Fruit fly (Drosophila melanogaster) whole organism, prepupa: ENCODE data around the gene alpha-Man-Ia.

Experiments used
- Blimp-1 ChIP-seq: fragments of 200-800 bp; sonication (Bioruptor generic); optimal IDR thresholded peaks from 3 replicates; lab custom pipeline; 2017; ENCODE audit warnings: missing biosample characterization, missing genetic modification characterization, mild to moderate bottlenecking, moderate library complexity, missing genetic modification reagents
- CG10669 ChIP-seq: fragments of 200-800 bp; sonication (Bioruptor generic); optimal IDR thresholded peaks from 3 replicates; lab custom pipeline; 2018; ENCODE audit warnings: missing biosample characterization, mild to moderate bottlenecking, missing genetic modification characterization, moderate library complexity
- CG11294 ChIP-seq: fragments of 200-800 bp; sonication (Bioruptor generic); IDR thresholded peaks from 2 replicates; pipeline ENCODE4 v1.3.6; 2022; ENCODE audit warnings: missing biosample characterization, missing genetic modification characterization
- CG11762 ChIP-seq: fragments of 200-800 bp; sonication (Bioruptor generic); optimal IDR thresholded peaks from 3 replicates; lab custom pipeline; 2016; ENCODE audit warnings: missing biosample characterization, missing genetic modification characterization; ENCODE audit not compliant: insufficient read depth
- CG11902 ChIP-seq: fragments of 200-800 bp; sonication (Bioruptor generic); optimal IDR thresholded peaks from 3 replicates; lab custom pipeline; 2016; ENCODE audit warnings: missing biosample characterization, missing genetic modification characterization
- CG15336 ChIP-seq: fragments of 200-800 bp; sonication (Bioruptor generic); IDR thresholded peaks from 2 replicates; pipeline ENCODE4 v1.3.6; 2022; ENCODE audit warnings: missing biosample characterization, missing genetic modification characterization
- CG1621 ChIP-seq: fragments of 200-800 bp; sonication (Bioruptor generic); optimal IDR thresholded peaks from 3 replicates; lab custom pipeline; 2018; ENCODE audit warnings: missing biosample characterization, mild to moderate bottlenecking, missing genetic modification characterization
- CG16779 ChIP-seq: fragments of 200-800 bp; sonication (Bioruptor generic); optimal IDR thresholded peaks from 3 replicates; lab custom pipeline; 2017; ENCODE audit warnings: missing biosample characterization, mild to moderate bottlenecking, missing genetic modification characterization
- CG3032 ChIP-seq: fragments of 200-800 bp; optimal IDR thresholded peaks from 2 replicates; lab custom pipeline; 2019; ENCODE audit warnings: missing biosample characterization, mild to moderate bottlenecking, missing genetic modification characterization, moderate library complexity
- CG32006 ChIP-seq: fragments of 200-800 bp; sonication (Bioruptor generic); optimal IDR thresholded peaks from 3 replicates; lab custom pipeline; 2017; ENCODE audit warnings: missing biosample characterization, mild to moderate bottlenecking, missing genetic modification characterization
- CG34406 ChIP-seq: fragments of 200-800 bp; sonication (Bioruptor generic); optimal IDR thresholded peaks from 3 replicates; lab custom pipeline; 2016; ENCODE audit warnings: missing biosample characterization, missing genetic modification characterization
- CG3919 ChIP-seq: fragments of 200-800 bp; sonication (Bioruptor generic); optimal IDR thresholded peaks from 3 replicates; lab custom pipeline; 2016; ENCODE audit warnings: missing biosample characterization, missing genetic modification characterization
- CG4318 ChIP-seq: fragments of 200-800 bp; sonication (Bioruptor generic); optimal IDR thresholded peaks from 3 replicates; lab custom pipeline; 2017; ENCODE audit warnings: missing biosample characterization, mild to moderate bottlenecking, missing genetic modification characterization
- CG6163 ChIP-seq: fragments of 200-800 bp; sonication (Bioruptor generic); IDR thresholded peaks from 3 replicates; pipeline ENCODE4 v1.3.6; 2022; ENCODE audit warnings: missing biosample characterization, missing genetic modification characterization
- CG6276 ChIP-seq: fragments of 200-800 bp; sonication (Bioruptor generic); optimal IDR thresholded peaks from 2 replicates; lab custom pipeline; 2017; ENCODE audit warnings: missing biosample characterization, mild to moderate bottlenecking, missing genetic modification characterization
- CG6808 ChIP-seq: fragments of 200-800 bp; sonication (Bioruptor generic); optimal IDR thresholded peaks from 3 replicates; lab custom pipeline; 2017; ENCODE audit warnings: missing biosample characterization, missing genetic modification characterization, mild to moderate bottlenecking, moderate library complexity, missing genetic modification reagents
- CG6854 ChIP-seq: fragments of 200-800 bp; sonication (Bioruptor generic); optimal IDR thresholded peaks from 2 replicates; lab custom pipeline; 2017; ENCODE audit warnings: missing biosample characterization, mild to moderate bottlenecking, missing genetic modification characterization
- CG7368 ChIP-seq: fragments of 200-800 bp; sonication (Bioruptor generic); optimal IDR thresholded peaks from 3 replicates; lab custom pipeline; 2016; ENCODE audit warnings: missing biosample characterization, missing genetic modification characterization
- CG8319 ChIP-seq: fragments of 200-800 bp; sonication (Bioruptor generic); optimal IDR thresholded peaks from 3 replicates; lab custom pipeline; 2016; ENCODE audit warnings: missing biosample characterization, missing genetic modification characterization
- CG8632 ChIP-seq: fragments of 200-800 bp; sonication (Bioruptor generic); optimal IDR thresholded peaks from 3 replicates; lab custom pipeline; 2016; ENCODE audit warnings: missing biosample characterization, missing genetic modification characterization
- CG9139 ChIP-seq: fragments of 200-800 bp; sonication (Bioruptor generic); optimal IDR thresholded peaks from 3 replicates; lab custom pipeline; 2017; ENCODE audit warnings: missing biosample characterization, mild to moderate bottlenecking, missing genetic modification characterization
- Eip75B ChIP-seq: fragments of 200-800 bp; sonication (Bioruptor generic); optimal IDR thresholded peaks from 3 replicates; lab custom pipeline; 2016; ENCODE audit warnings: missing biosample characterization, missing genetic modification characterization
- Eip78C ChIP-seq: fragments of 200-800 bp; sonication (Bioruptor generic); peaks from one replicate; lab custom pipeline; 2016; ENCODE audit warnings: missing biosample characterization, missing genetic modification characterization
- Eip93F ChIP-seq: fragments of 200-800 bp; sonication (Bioruptor generic); optimal IDR thresholded peaks from 2 replicates; lab custom pipeline; 2016; ENCODE audit warnings: missing biosample characterization, mild to moderate bottlenecking, missing genetic modification characterization
- Ets21C ChIP-seq: fragments of 200-800 bp; sonication (Bioruptor generic); optimal IDR thresholded peaks from 3 replicates; lab custom pipeline; 2016; ENCODE audit warnings: missing biosample characterization, missing genetic modification characterization
- Gug ChIP-seq: fragments of 200-800 bp; sonication (Bioruptor generic); IDR thresholded peaks from 2 replicates; pipeline ENCODE4 v1.3.6; 2022; ENCODE audit warnings: missing biosample characterization, missing genetic modification characterization
- Hr38 ChIP-seq: sonication (Bioruptor generic); optimal IDR thresholded peaks from 2 replicates; lab custom pipeline; 2016; ENCODE audit warnings: missing biosample characterization, missing genetic modification characterization
- Hr39 ChIP-seq: fragments of 200-800 bp; sonication (Bioruptor generic); optimal IDR thresholded peaks from 2 replicates; lab custom pipeline; 2016; ENCODE audit warnings: missing biosample characterization, missing genetic modification characterization
- Hr4 ChIP-seq: fragments of 200-800 bp; sonication (Bioruptor generic); optimal IDR thresholded peaks from 3 replicates; lab custom pipeline; 2016; ENCODE audit warnings: missing biosample characterization, missing genetic modification characterization
- Lpt ChIP-seq: fragments of 200-800 bp; sonication (Bioruptor generic); optimal IDR thresholded peaks from 3 replicates; lab custom pipeline; 2016; ENCODE audit warnings: missing biosample characterization, missing genetic modification characterization
- Met ChIP-seq: fragments of 200-800 bp; sonication (Bioruptor generic); optimal IDR thresholded peaks from 3 replicates; lab custom pipeline; 2016; ENCODE audit warnings: missing biosample characterization, missing genetic modification characterization
- OdsH ChIP-seq: fragments of 200-800 bp; sonication (Bioruptor generic); optimal IDR thresholded peaks from 3 replicates; lab custom pipeline; 2016; ENCODE audit warnings: missing biosample characterization, missing genetic modification characterization
- Smox ChIP-seq: fragments of 200-800 bp; sonication (Bioruptor generic); optimal IDR thresholded peaks from 3 replicates; lab custom pipeline; 2016; ENCODE audit warnings: missing biosample characterization, missing genetic modification characterization
- Sox102F ChIP-seq: fragments of 200-800 bp; sonication (Bioruptor generic); optimal IDR thresholded peaks from 2 replicates; lab custom pipeline; 2016; ENCODE audit warnings: missing biosample characterization, mild to moderate bottlenecking, missing genetic modification characterization
- Sox14 ChIP-seq: fragments of 200-800 bp; sonication (Bioruptor generic); optimal IDR thresholded peaks from 3 replicates; lab custom pipeline; 2016; ENCODE audit warnings: missing biosample characterization, missing genetic modification characterization
- achi ChIP-seq: fragments of 200-800 bp; sonication (Bioruptor generic); optimal IDR thresholded peaks from 3 replicates; lab custom pipeline; 2016; ENCODE audit warnings: missing biosample characterization, missing genetic modification characterization
- acj6 ChIP-seq: fragments of 200-800 bp; sonication (Bioruptor generic); optimal IDR thresholded peaks from 3 replicates; lab custom pipeline; 2016; ENCODE audit warnings: missing biosample characterization, missing genetic modification characterization
- cyc ChIP-seq: fragments of 200-800 bp; sonication (Bioruptor generic); optimal IDR thresholded peaks from 3 replicates; lab custom pipeline; 2016; ENCODE audit warnings: missing biosample characterization, missing genetic modification characterization
- dac ChIP-seq: fragments of 200-800 bp; sonication (Bioruptor generic); optimal IDR thresholded peaks from 2 replicates; lab custom pipeline; 2017; ENCODE audit warnings: missing biosample characterization, mild to moderate bottlenecking, missing genetic modification characterization
- eg ChIP-seq: fragments of 200-800 bp; sonication (Bioruptor generic); IDR thresholded peaks from 3 replicates; pipeline ENCODE4 v1.3.6; 2022; ENCODE audit warnings: missing biosample characterization, missing genetic modification characterization
- esn ChIP-seq: fragments of 200-800 bp; sonication (Bioruptor generic); optimal IDR thresholded peaks from 2 replicates; lab custom pipeline; 2016; ENCODE audit warnings: missing biosample characterization, mild to moderate bottlenecking, missing genetic modification characterization, moderate library complexity
- fd59A ChIP-seq: fragments of 200-800 bp; sonication (Bioruptor generic); optimal IDR thresholded peaks from 2 replicates; lab custom pipeline; 2017; ENCODE audit warnings: missing biosample characterization, mild to moderate bottlenecking, missing genetic modification characterization, missing genetic modification reagents
- fd85E ChIP-seq: fragments of 200-800 bp; sonication (Bioruptor generic); optimal IDR thresholded peaks from 3 replicates; lab custom pipeline; 2016; ENCODE audit warnings: missing biosample characterization, missing genetic modification characterization
- lz ChIP-seq: fragments of 200-800 bp; sonication (Bioruptor generic); optimal IDR thresholded peaks from 3 replicates; lab custom pipeline; 2016; ENCODE audit warnings: missing biosample characterization, missing genetic modification characterization
- net ChIP-seq: fragments of 200-800 bp; sonication (Bioruptor generic); optimal IDR thresholded peaks from 3 replicates; lab custom pipeline; 2016; ENCODE audit warnings: missing biosample characterization, missing genetic modification characterization
- pdm3 ChIP-seq: fragments of 200-800 bp; sonication (Bioruptor generic); optimal IDR thresholded peaks from 3 replicates; lab custom pipeline; 2016; ENCODE audit warnings: missing biosample characterization, missing genetic modification characterization
- salr ChIP-seq, 2 experiments: fragments of 200-800 bp; sonication (Bioruptor generic); optimal IDR thresholded peaks; 3 replicates each; lab custom pipeline; 2016 to 2018; ENCODE audit warnings: missing biosample characterization in 2 of 2, missing genetic modification characterization in 2 of 2, mild to moderate bottlenecking in 1 of 2
- spab ChIP-seq: fragments of 200-800 bp; sonication (Bioruptor generic); optimal IDR thresholded peaks from 2 replicates; lab custom pipeline; 2017; ENCODE audit warnings: missing biosample characterization, mild to moderate bottlenecking, missing genetic modification characterization, missing genetic modification reagents
- ss ChIP-seq, 2 experiments: fragments of 200-800 bp; sonication (Bioruptor generic); optimal IDR thresholded peaks; 2 replicates in 1 of 2; 3 replicates in 1 of 2; lab custom pipeline; 2017 to 2018; ENCODE audit warnings: mild to moderate bottlenecking in 2 of 2, missing biosample characterization in 2 of 2, missing genetic modification characterization in 2 of 2, moderate library complexity in 1 of 2
- svp ChIP-seq: fragments of 200-800 bp; sonication (Bioruptor generic); peaks from one replicate; lab custom pipeline; 2016; ENCODE audit warnings: missing biosample characterization, missing genetic modification characterization
- vri ChIP-seq: fragments of 200-800 bp; sonication (Bioruptor generic); optimal IDR thresholded peaks from 3 replicates; lab custom pipeline; 2016; ENCODE audit warnings: missing biosample characterization, mild to moderate bottlenecking, missing genetic modification characterization

The alpha-Man-Ia gene

dm6 chrX:10325567-10326345, at the start of gene alpha-Man-Ia:
alpha-Man-Ia (minus strand) TSS chrX:10325958.
- peak; percentile 17 for TF ChIP-seq achi (GFP tag; lab: Kevin White, UChicago)
- TF ChIP-seq Hr38: no peak
- no peak for TF ChIP-seq CG11294 (GFP tag; lab: Robert Waterston, UW)
- TF ChIP-seq CG15336 (GFP tag; lab: Robert Waterston, UW): no peak; the same call in 1 of the 2 replicates
- TF ChIP-seq svp (GFP tag; lab: Kevin White, UChicago): peak; percentile 49
- TF ChIP-seq CG7368 (GFP tag; lab: Kevin White, UChicago): no peak
- TF ChIP-seq CG6276 (GFP tag; lab: Kevin White, UChicago): no peak
- TF ChIP-seq Lpt (GFP tag; lab: Kevin White, UChicago): no peak
- no peak for TF ChIP-seq Gug (GFP tag; lab: Robert Waterston, UW)
- TF ChIP-seq OdsH (GFP tag; lab: Kevin White, UChicago): peak; percentile 7
- no peak for TF ChIP-seq CG10669 (GFP tag; lab: Kevin White, UChicago)
- no peak for TF ChIP-seq esn (GFP tag; lab: Kevin White, UChicago)
- no peak for TF ChIP-seq fd85E (GFP tag; lab: Kevin White, UChicago)
- no peak for TF ChIP-seq vri (GFP tag; lab: Kevin White, UChicago)
- TF ChIP-seq cyc (GFP tag; lab: Kevin White, UChicago): peak; percentile 25
- peak; percentile 6 for TF ChIP-seq lz (GFP tag; lab: Kevin White, UChicago)
- peak; percentile 11 for TF ChIP-seq CG32006
- TF ChIP-seq CG34406 (GFP tag; lab: Kevin White, UChicago): no peak
- TF ChIP-seq Smox (GFP tag; lab: Kevin White, UChicago): peak; percentile 13
- peak; percentile 25 for TF ChIP-seq net
- TF ChIP-seq ss (GFP tag; optimal IDR thresholded peaks at IDR 0.05; lab: Kevin White, UChicago): peak in 1 of 2 experiments; percentile 6
- TF ChIP-seq acj6 (GFP tag; lab: Kevin White, UChicago): peak; percentile 26
- TF ChIP-seq eg (GFP tag; lab: Robert Waterston, UW): no peak; the same call in 2 of the 3 replicates
- TF ChIP-seq CG3919 (GFP tag; lab: Kevin White, UChicago): no peak
- no peak for TF ChIP-seq CG6808 (GFP tag; lab: Kevin White, UChicago)
- no peak for TF ChIP-seq CG9139 (GFP tag; lab: Kevin White, UChicago)
- TF ChIP-seq CG6163 (GFP tag; lab: Robert Waterston, UW): peak; percentile 33; the same call in 2 of the 3 replicates
- no peak for TF ChIP-seq Eip93F (GFP tag; lab: Kevin White, UChicago)
- TF ChIP-seq Met (GFP tag; lab: Kevin White, UChicago): peak; percentile 5
- TF ChIP-seq pdm3: peak; percentile 30
- no peak for TF ChIP-seq CG8319 (GFP tag; lab: Kevin White, UChicago)
- no peak for TF ChIP-seq fd59A (GFP tag; lab: Kevin White, UChicago)
- no peak for TF ChIP-seq CG11762 (GFP tag; lab: Kevin White, UChicago)
- peak; percentile 34 for TF ChIP-seq Hr4
- TF ChIP-seq CG3032 (tag; lab: Kevin White, UChicago): peak; percentile 19
- TF ChIP-seq CG6854 (GFP tag; lab: Kevin White, UChicago): peak; percentile 2
- peak; percentile 30 for TF ChIP-seq Sox14 (GFP tag; lab: Kevin White, UChicago)
- TF ChIP-seq CG1621: no peak
- no peak for TF ChIP-seq Sox102F (GFP tag; lab: Kevin White, UChicago)
- TF ChIP-seq CG4318 (GFP tag; lab: Kevin White, UChicago): no peak
- no peak for TF ChIP-seq Blimp-1
- TF ChIP-seq CG11902 (GFP tag; lab: Kevin White, UChicago): no peak
- TF ChIP-seq Hr39 (GFP tag; lab: Kevin White, UChicago): peak; percentile 16
- peak; percentile 9 for TF ChIP-seq Eip75B (GFP tag; lab: Kevin White, UChicago)
- TF ChIP-seq dac (GFP tag; lab: Kevin White, UChicago): no peak
- TF ChIP-seq salr (GFP tag; optimal IDR thresholded peaks at IDR 0.05; lab: Kevin White, UChicago): no peak
- no peak for TF ChIP-seq spab
- no peak for TF ChIP-seq CG8632 (GFP tag; lab: Kevin White, UChicago)
- TF ChIP-seq Eip78C (GFP tag; lab: Kevin White, UChicago): peak; percentile 68
- TF ChIP-seq CG16779: no peak
- TF ChIP-seq Ets21C: no peak
